Fruit fly (Drosophila melanogaster): ENCODE data around the gene mus312.

mus312 gene

DNA sequence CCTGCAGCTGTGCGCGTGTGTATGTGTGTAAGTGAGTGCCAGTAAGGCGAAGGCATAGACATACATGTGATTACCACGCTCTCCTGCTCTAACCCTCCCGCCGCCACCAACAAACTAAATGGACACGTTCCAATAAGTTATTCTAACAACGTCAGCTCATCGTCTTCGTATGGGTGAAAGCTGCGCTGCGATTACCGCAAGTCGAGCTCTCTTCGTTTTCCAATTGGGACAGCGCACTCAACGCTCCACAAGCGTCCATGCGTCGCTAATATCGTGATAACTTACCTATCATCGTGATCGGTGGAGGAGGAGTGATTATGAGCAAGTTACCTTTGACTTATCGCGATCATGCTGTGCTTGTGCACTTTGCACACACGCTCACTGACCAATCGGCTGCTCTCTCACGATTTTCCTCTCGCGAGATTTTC is 32.2 kb downstream of the mus312 start (continued):
- TF ChIP-seq bigmax (GFP tag; optimal IDR thresholded peaks at IDR 0.05) (no peak), CG12942 (GFP tag; optimal IDR thresholded peaks at IDR 0.05) (no peak), crol (GFP tag; IDR thresholded peaks at IDR 0.05) (peak; percentile 91), wor (GFP tag; IDR thresholded peaks at IDR 0.05) (no peak), knrl (GFP tag; IDR thresholded peaks at IDR 0.05; ENCODE audit: partially characterized antibody) (no peak), CG12104 (GFP tag; optimal IDR thresholded peaks at IDR 0.05) (no peak), MTF-1 (GFP tag; optimal IDR thresholded peaks at IDR 0.05; ENCODE audit: borderline replicate concordance) (no peak), ERR (GFP tag; optimal IDR thresholded peaks at IDR 0.05) (no peak), Atf6 (GFP tag; IDR thresholded peaks at IDR 0.05) (no peak), kah (GFP tag; optimal IDR thresholded peaks at IDR 0.05) (no peak), Oaz (GFP tag; IDR thresholded peaks at IDR 0.05) (no peak), Bgb (GFP tag; IDR thresholded peaks at IDR 0.05; ENCODE audit: partially characterized antibody) (no peak), cas (GFP tag; IDR thresholded peaks at IDR 0.05) (no peak), CG17912 (GFP tag; optimal IDR thresholded peaks at IDR 0.05) (no peak), gcm2 (GFP tag; optimal IDR thresholded peaks at IDR 0.05) (no peak), fd96Cb (tag; optimal IDR thresholded peaks at IDR 0.05) (no peak), tup (GFP tag; optimal IDR thresholded peaks at IDR 0.05) (no peak), CG14860 (GFP tag; IDR thresholded peaks at IDR 0.05; ENCODE audit: partially characterized antibody) (no peak), CG9817 (tag; optimal IDR thresholded peaks at IDR 0.05) (no peak), CG10267 (tag; optimal IDR thresholded peaks at IDR 0.05) (no peak), dan (GFP tag; IDR thresholded peaks at IDR 0.05) (no peak), sna (GFP tag; IDR thresholded peaks at IDR 0.05; ENCODE audit: partially characterized antibody) (no peak), klu (GFP tag; IDR thresholded peaks at IDR 0.05) (no peak), usp (GFP tag; optimal IDR thresholded peaks at IDR 0.05) (no peak), Nf-YA (GFP tag; IDR thresholded peaks at IDR 0.05) (no peak), kni (GFP tag; optimal IDR thresholded peaks at IDR 0.05) (peak; percentile 97), ab (GFP tag; optimal IDR thresholded peaks at IDR 0.05) (no peak), HLH54F (GFP tag; optimal IDR thresholded peaks at IDR 0.05) (no peak), CG42726 (GFP tag; IDR thresholded peaks at IDR 0.05; ENCODE audit: partially characterized antibody) (no peak), Atf-2 (GFP tag; optimal IDR thresholded peaks at IDR 0.05) (no peak), CG11696 (GFP tag; IDR thresholded peaks at IDR 0.05) (no peak), H15 (GFP tag; IDR thresholded peaks at IDR 0.05) (no peak), HLH4C (GFP tag; IDR thresholded peaks at IDR 0.05; ENCODE audit: partially characterized antibody) (no peak), grau (tag; optimal IDR thresholded peaks at IDR 0.05) (no peak), sens (GFP tag) (peak; percentile 71), lov (optimal IDR thresholded peaks at IDR 0.05) (no peak), lov (GFP tag; IDR thresholded peaks at IDR 0.05) (0 out of 3 replicates have a peak, but pooled peaks have one; percentile 42), CG34376 (GFP tag; optimal IDR thresholded peaks at IDR 0.05) (peak; percentile 69), ranshi (GFP tag; IDR thresholded peaks at IDR 0.05) (no peak; the same call in 1 of the 2 replicates), disco-r (GFP tag; optimal IDR thresholded peaks at IDR 0.05) (no peak), HLHmδ (GFP tag; optimal IDR thresholded peaks at IDR 0.05) (peak; percentile 42), cad (GFP tag; optimal IDR thresholded peaks at IDR 0.05) (no peak), CG9876 (GFP tag; optimal IDR thresholded peaks at IDR 0.05) (no peak), HHEX (GFP tag; optimal IDR thresholded peaks at IDR 0.05) (no peak), eve (GFP tag; optimal IDR thresholded peaks at IDR 0.05) (no peak), Ets65A (GFP tag) (no peak), NfI (GFP tag; optimal IDR thresholded peaks at IDR 0.05) (no peak), Gug (GFP tag; IDR thresholded peaks at IDR 0.05) (no peak), Dip2 (GFP tag; IDR thresholded peaks at IDR 0.05) (no peak), eyg (GFP tag; optimal IDR thresholded peaks at IDR 0.05) (no peak), Vsx1 (GFP tag; optimal IDR thresholded peaks at IDR 0.05) (no peak), CG12071 (GFP tag; optimal IDR thresholded peaks at IDR 0.05) (peak; percentile 76), tin (GFP tag; optimal IDR thresholded peaks at IDR 0.05) (no peak)

All from whole organism, embryonic.